Worm (Caenorhabditis elegans) whole organism, L3 larva: ENCODE measurements around the gene ZC262.2.

Experiments used
- ama-1 ChIP-seq: fragments of 150-350 bp; optimal IDR thresholded peaks from 2 replicates; lab custom pipeline; 2018
- hmg-11 ChIP-seq: sonication (generic microtip); optimal IDR thresholded peaks from 2 replicates; lab custom pipeline; 2016; ENCODE audit warnings: missing genetic modification characterization, missing compliant biosample characterization
- jun-1 ChIP-seq: fragments of 150-350 bp; optimal IDR thresholded peaks from 2 replicates; lab custom pipeline; 2014; ENCODE audit warnings: missing biosample characterization, missing genetic modification reagents, missing genetic modification characterization
- lin-15B ChIP-seq: fragments of 150-350 bp; optimal IDR thresholded peaks from 2 replicates; lab custom pipeline; 2014; ENCODE audit warnings: missing biosample characterization, missing genetic modification characterization
- mdl-1 ChIP-seq: fragments of 150-350 bp; optimal IDR thresholded peaks from 2 replicates; lab custom pipeline; 2014; ENCODE audit warnings: missing biosample characterization, missing genetic modification characterization
- nhr-28 ChIP-seq: fragments of 150-350 bp; optimal IDR thresholded peaks from 2 replicates; lab custom pipeline; 2014; ENCODE audit warnings: missing biosample characterization, missing genetic modification characterization
- nhr-76 ChIP-seq: fragments of 150-350 bp; sonication (generic microtip); optimal IDR thresholded peaks from 5 replicates; lab custom pipeline; 2014; ENCODE audit warnings: missing biosample characterization, missing genetic modification characterization
- nhr-77 ChIP-seq: fragments of 150-350 bp; optimal IDR thresholded peaks from 2 replicates; lab custom pipeline; 2014; ENCODE audit warnings: missing biosample characterization, missing genetic modification characterization
- pha-4 ChIP-seq: fragments of 150-350 bp; optimal IDR thresholded peaks from 2 replicates; lab custom pipeline; 2014; ENCODE audit warnings: missing biosample characterization, missing genetic modification reagents, missing genetic modification characterization

- no peak for TF ChIP-seq hmg-11
- no peak for TF ChIP-seq ama-1 (lab: Kevin White, UChicago)
- no peak for TF ChIP-seq nhr-28 (tag; lab: Kevin White, UChicago)
- TF ChIP-seq nhr-76 (tag; lab: Kevin White, UChicago): no peak
- no peak for TF ChIP-seq nhr-77 (tag; lab: Kevin White, UChicago)
- no peak for TF ChIP-seq pha-4
- no peak for TF ChIP-seq mdl-1 (tag; lab: Kevin White, UChicago)
- no peak for TF ChIP-seq lin-15B (tag; lab: Kevin White, UChicago)
- TF ChIP-seq jun-1 (tag; lab: Kevin White, UChicago): no peak
Observed at ce11 chrIII:8312393-8312792, 19.5 kb upstream of the ZC262.2 start, which contains the start of gene F10E9.2.
